Fruit fly (Drosophila melanogaster) whole organism, embryonic: ENCODE measurements around the gene galla-2.

Experiments
- ATbp ChIP-seq: fragments of 200-800 bp; sonication (Bioruptor generic); optimal IDR thresholded peaks from 2 replicates; lab custom pipeline; 2017; ENCODE audit warnings: missing biosample characterization, mild to moderate bottlenecking, missing genetic modification characterization, missing genetic modification reagents
- C15 ChIP-seq: fragments of 200-800 bp; sonication (Bioruptor generic); IDR thresholded peaks from 3 replicates; pipeline ENCODE4 v1.3.6; 2022; ENCODE audit warnings: missing biosample characterization, missing genetic modification characterization
- CG10654 ChIP-seq: fragments of 200-800 bp; sonication (Bioruptor generic); optimal IDR thresholded peaks from 2 replicates; lab custom pipeline; 2016; ENCODE audit warnings: missing biosample characterization, missing genetic modification characterization
- CG10959 ChIP-seq: fragments of 200-800 bp; sonication (Bioruptor generic); IDR thresholded peaks from 2 replicates; pipeline ENCODE4 v1.3.6; 2022; ENCODE audit warnings: missing biosample characterization, missing genetic modification characterization
- CG10979 ChIP-seq: fragments of 200-800 bp; sonication (Bioruptor generic); optimal IDR thresholded peaks from 2 replicates; lab custom pipeline; 2018; ENCODE audit warnings: missing biosample characterization, mild to moderate bottlenecking, missing genetic modification characterization, moderate library complexity
- CG11695 ChIP-seq: fragments of 200-800 bp; sonication (Bioruptor generic); IDR thresholded peaks from 3 replicates; pipeline ENCODE4 v1.3.6; 2022; ENCODE audit warnings: missing biosample characterization, missing genetic modification characterization
- CG12391 ChIP-seq: fragments of 200-800 bp; sonication (Bioruptor generic); optimal IDR thresholded peaks from 3 replicates; lab custom pipeline; 2018; ENCODE audit warnings: missing biosample characterization, mild to moderate bottlenecking, missing genetic modification characterization, moderate library complexity
- CG14710 ChIP-seq: fragments of 200-800 bp; sonication (Bioruptor generic); optimal IDR thresholded peaks from 3 replicates; lab custom pipeline; 2019; ENCODE audit warnings: missing biosample characterization, mild to moderate bottlenecking, missing genetic modification characterization, moderate library complexity
- CG15514 ChIP-seq: fragments of 200-800 bp; sonication (Bioruptor generic); optimal IDR thresholded peaks from 3 replicates; lab custom pipeline; 2017; ENCODE audit warnings: missing biosample characterization, missing genetic modification characterization, mild to moderate bottlenecking, moderate library complexity, missing genetic modification reagents
- CG17186 ChIP-seq: fragments of 200-800 bp; sonication (Bioruptor generic); optimal IDR thresholded peaks from 3 replicates; lab custom pipeline; 2017; ENCODE audit warnings: missing biosample characterization, missing genetic modification reagents, missing genetic modification characterization
- CG17829 ChIP-seq: fragments of 200-800 bp; optimal IDR thresholded peaks from 2 replicates; lab custom pipeline; 2019; ENCODE audit warnings: missing biosample characterization, mild to moderate bottlenecking, missing genetic modification characterization, moderate library complexity
- CG18619 ChIP-seq: fragments of 200-800 bp; sonication (Bioruptor generic); optimal IDR thresholded peaks from 3 replicates; lab custom pipeline; 2017; ENCODE audit warnings: missing biosample characterization, mild to moderate bottlenecking, missing genetic modification characterization
- CG3407 ChIP-seq: fragments of 200-800 bp; sonication (Bioruptor generic); optimal IDR thresholded peaks from 2 replicates; lab custom pipeline; 2018; ENCODE audit warnings: missing biosample characterization, mild to moderate bottlenecking, missing genetic modification characterization
- CG4328 ChIP-seq: fragments of 200-800 bp; sonication (Bioruptor generic); optimal IDR thresholded peaks from 3 replicates; lab custom pipeline; 2017; ENCODE audit warnings: missing biosample characterization, missing genetic modification reagents, missing genetic modification characterization
- CG4424 ChIP-seq: fragments of 200-800 bp; sonication (Bioruptor generic); optimal IDR thresholded peaks from 3 replicates; lab custom pipeline; 2016; ENCODE audit warnings: missing biosample characterization, missing genetic modification characterization
- CG4820 ChIP-seq: fragments of 200-800 bp; sonication (Bioruptor generic); optimal IDR thresholded peaks from 3 replicates; lab custom pipeline; 2016; ENCODE audit warnings: missing biosample characterization, missing genetic modification characterization
- CG6813 ChIP-seq: fragments of 200-800 bp; sonication (Bioruptor generic); optimal IDR thresholded peaks from 2 replicates; lab custom pipeline; 2017; ENCODE audit warnings: missing biosample characterization, missing genetic modification characterization, mild to moderate bottlenecking, moderate library complexity, missing genetic modification reagents
- CG8281 ChIP-seq: fragments of 200-800 bp; sonication (Bioruptor generic); optimal IDR thresholded peaks from 2 replicates; lab custom pipeline; 2018; ENCODE audit warnings: missing biosample characterization, mild to moderate bottlenecking, missing genetic modification characterization, moderate library complexity
- CG8924 ChIP-seq: fragments of 200-800 bp; optimal IDR thresholded peaks from 3 replicates; lab custom pipeline; 2019; ENCODE audit warnings: missing biosample characterization, mild to moderate bottlenecking, missing genetic modification characterization, moderate library complexity
- CG9727 ChIP-seq: fragments of 200-800 bp; sonication (Bioruptor generic); optimal IDR thresholded peaks from 3 replicates; lab custom pipeline; 2017; ENCODE audit warnings: missing biosample characterization, mild to moderate bottlenecking, missing genetic modification characterization
- CG9817 ChIP-seq: fragments of 200-800 bp; sonication (Bioruptor generic); optimal IDR thresholded peaks from 2 replicates; lab custom pipeline; 2018; ENCODE audit warnings: missing biosample characterization, mild to moderate bottlenecking, missing genetic modification characterization, moderate library complexity
- CG9932 ChIP-seq: fragments of 200-800 bp; sonication (Bioruptor generic); IDR thresholded peaks from 2 replicates; pipeline ENCODE4 v1.3.6; 2022; ENCODE audit warnings: missing biosample characterization, missing genetic modification characterization
- CoRest ChIP-seq: fragments of 200-800 bp; sonication (Bioruptor generic); optimal IDR thresholded peaks from 3 replicates; lab custom pipeline; 2018; ENCODE audit warnings: missing biosample characterization, mild to moderate bottlenecking, missing genetic modification characterization, moderate library complexity
- Eip74EF ChIP-seq, 2 experiments: fragments of 200-800 bp in 1 of 2; fragments of >200 bp in 1 of 2; sonication (Bioruptor generic) in 1 of 2; optimal IDR thresholded peaks; 2 replicates each; lab custom pipeline; 2017 to 2019; ENCODE audit warnings: missing biosample characterization in 2 of 2, missing genetic modification characterization in 2 of 2, mild to moderate bottlenecking in 1 of 2, moderate library complexity in 1 of 2
- Fer1 ChIP-seq: fragments of 200-800 bp; sonication (Bioruptor generic); optimal IDR thresholded peaks from 2 replicates; lab custom pipeline; 2017; ENCODE audit warnings: missing biosample characterization, mild to moderate bottlenecking, missing genetic modification characterization
- Hmr ChIP-seq: fragments of 200-800 bp; sonication (Bioruptor generic); optimal IDR thresholded peaks from 3 replicates; lab custom pipeline; 2017; ENCODE audit warnings: mild to moderate bottlenecking, missing biosample characterization, missing genetic modification reagents, missing genetic modification characterization
- Hr78 ChIP-seq, 2 experiments: fragments of 200-800 bp in 1 of 2; fragments of >200 bp in 1 of 2; sonication (Bioruptor generic) in 1 of 2; optimal IDR thresholded peaks; 2 replicates each; lab custom pipeline; 2017 to 2019; ENCODE audit warnings: missing biosample characterization in 2 of 2, missing genetic modification characterization in 2 of 2, mild to moderate bottlenecking in 1 of 2, moderate library complexity in 1 of 2
- Mad ChIP-seq: fragments of 200-800 bp; sonication (Bioruptor generic); optimal IDR thresholded peaks from 2 replicates; lab custom pipeline; 2016; ENCODE audit warnings: missing biosample characterization, missing genetic modification characterization
- Myb ChIP-seq: fragments of 200-800 bp; sonication (Bioruptor generic); optimal IDR thresholded peaks from 2 replicates; lab custom pipeline; 2016; ENCODE audit warnings: missing biosample characterization, missing genetic modification characterization
- Nf-YB ChIP-seq: fragments of 200-800 bp; sonication (Bioruptor generic); optimal IDR thresholded peaks from 3 replicates; lab custom pipeline; 2019; ENCODE audit warnings: missing biosample characterization, mild to moderate bottlenecking, missing genetic modification characterization, moderate library complexity
- Rfx ChIP-seq: fragments of 200-800 bp; sonication (Bioruptor generic); IDR thresholded peaks from 2 replicates; pipeline ENCODE4 v1.3.6; 2022; ENCODE audit warnings: missing biosample characterization, missing genetic modification characterization
- Rx ChIP-seq: fragments of 200-800 bp; sonication (Bioruptor generic); IDR thresholded peaks from 2 replicates; pipeline ENCODE4 v1.3.6; 2022; ENCODE audit warnings: missing biosample characterization, missing genetic modification characterization
- Sox102F ChIP-seq: fragments of 200-800 bp; sonication (Bioruptor generic); optimal IDR thresholded peaks from 2 replicates; lab custom pipeline; 2018; ENCODE audit warnings: missing biosample characterization, mild to moderate bottlenecking, missing genetic modification characterization, moderate library complexity
- Ssrp ChIP-seq: fragments of 200-800 bp; sonication (Bioruptor generic); optimal IDR thresholded peaks from 2 replicates; lab custom pipeline; 2018; ENCODE audit warnings: missing biosample characterization, mild to moderate bottlenecking, missing genetic modification characterization, moderate library complexity
- Xbp1 ChIP-seq: fragments of 200-800 bp; sonication (Bioruptor generic); optimal IDR thresholded peaks from 3 replicates; lab custom pipeline; 2016; ENCODE audit warnings: missing biosample characterization, mild to moderate bottlenecking, missing genetic modification characterization
- Xrp1 ChIP-seq: fragments of 200-800 bp; sonication (Bioruptor generic); IDR thresholded peaks from 2 replicates; pipeline ENCODE4 v1.3.6; 2022; ENCODE audit warnings: missing biosample characterization, missing genetic modification characterization
- bsh ChIP-seq, 2 experiments: fragments of 200-800 bp; sonication (Bioruptor generic); optimal IDR thresholded peaks; 2 replicates each; lab custom pipeline; 2017 to 2018; ENCODE audit warnings: mild to moderate bottlenecking in 2 of 2, missing biosample characterization in 2 of 2, missing genetic modification characterization in 2 of 2, moderate library complexity in 1 of 2
- chif ChIP-seq, 2 experiments: fragments of 200-800 bp; sonication (Bioruptor generic); optimal IDR thresholded peaks; 3 replicates each; lab custom pipeline; 2016; ENCODE audit warnings: missing biosample characterization in 2 of 2, missing genetic modification characterization in 2 of 2
- dmrt11E ChIP-seq: fragments of 200-800 bp; sonication (Bioruptor generic); optimal IDR thresholded peaks from 3 replicates; lab custom pipeline; 2018; ENCODE audit warnings: missing biosample characterization, mild to moderate bottlenecking, missing genetic modification characterization, moderate library complexity
- esg ChIP-seq: fragments of 200-800 bp; sonication (Bioruptor generic); conservative IDR thresholded peaks from 2 replicates; pipeline ENCODE4 v1.3.6; 2022; ENCODE audit warnings: missing biosample characterization, missing genetic modification characterization
- gcm2 ChIP-seq: fragments of 200-800 bp; sonication (Bioruptor generic); optimal IDR thresholded peaks from 2 replicates; lab custom pipeline; 2016; ENCODE audit warnings: missing biosample characterization, missing genetic modification characterization
- ind ChIP-seq: fragments of 200-800 bp; sonication (Bioruptor generic); optimal IDR thresholded peaks from 3 replicates; lab custom pipeline; 2016; ENCODE audit warnings: missing biosample characterization, missing genetic modification characterization
- lola ChIP-seq, 3 experiments: fragments of >200 bp in 2 of 3; fragments of 200-800 bp in 1 of 3; sonication (Bioruptor generic) in 1 of 3; optimal IDR thresholded peaks; 2 replicates each; lab custom pipeline; 2017 to 2019; ENCODE audit warnings: missing biosample characterization in 3 of 3, missing genetic modification characterization in 3 of 3, mild to moderate bottlenecking in 1 of 3, moderate library complexity in 1 of 3
- pfk ChIP-seq: fragments of 200-800 bp; sonication (Bioruptor generic); optimal IDR thresholded peaks from 2 replicates; lab custom pipeline; 2018; ENCODE audit warnings: missing biosample characterization, mild to moderate bottlenecking, missing genetic modification characterization, moderate library complexity
- sc ChIP-seq, 3 experiments: fragments of >200 bp in 2 of 3; fragments of 200-800 bp in 1 of 3; sonication (Bioruptor generic) in 1 of 3; optimal IDR thresholded peaks; 2 replicates in 2 of 3; 3 replicates in 1 of 3; lab custom pipeline; 2017; ENCODE audit warnings: mild to moderate bottlenecking in 1 of 3, missing biosample characterization in 1 of 3, missing genetic modification characterization in 1 of 3, missing genetic modification reagents in 1 of 3
- scrt ChIP-seq: fragments of 200-800 bp; sonication (Bioruptor generic); optimal IDR thresholded peaks from 2 replicates; lab custom pipeline; 2018; ENCODE audit warnings: missing biosample characterization, mild to moderate bottlenecking, missing genetic modification characterization, moderate library complexity
- zfh1 ChIP-seq: fragments of 200-800 bp; sonication (Bioruptor generic); IDR thresholded peaks from 3 replicates; pipeline ENCODE4 v1.3.6; 2022; ENCODE audit warnings: missing biosample characterization, missing genetic modification characterization

galla-2 gene

DNA sequence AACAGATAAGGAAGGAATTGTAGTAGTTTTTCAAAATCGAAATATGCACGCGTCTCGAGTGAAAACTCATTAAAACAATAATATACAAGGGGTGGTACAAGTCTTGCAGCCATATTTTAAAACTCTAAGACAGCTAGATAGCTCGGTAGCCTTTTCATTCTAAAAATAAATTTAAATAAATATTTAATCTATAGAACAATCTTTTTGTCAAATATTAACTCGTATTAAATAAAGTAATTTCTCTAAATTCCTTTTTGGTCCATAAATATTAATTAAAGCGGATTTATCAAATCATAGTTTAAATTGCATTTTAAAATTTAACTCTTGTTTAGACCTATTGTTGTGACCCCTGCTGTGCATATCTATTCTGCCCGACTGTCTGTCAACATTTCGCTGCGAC is 39.4 kb upstream of the galla-2 start (continued):
- peak in 1 of 2 experiments; percentile 57 for TF ChIP-seq Eip74EF (GFP tag; optimal IDR thresholded peaks at IDR 0.05; lab: Kevin White, UChicago)
- TF ChIP-seq CG4424 (GFP tag; lab: Kevin White, UChicago): peak; percentile 50
- peak; percentile 72 for TF ChIP-seq CG6813 (GFP tag; lab: Kevin White, UChicago)
- TF ChIP-seq CG14710 (tag; lab: Kevin White, UChicago): peak; percentile 81
- peak; percentile 54 for TF ChIP-seq Fer1
- no peak for TF ChIP-seq CG4328 (GFP tag; lab: Kevin White, UChicago)
- no peak for TF ChIP-seq gcm2 (GFP tag; lab: Kevin White, UChicago)
- peak; percentile 47 for TF ChIP-seq CG4820 (GFP tag; lab: Kevin White, UChicago)
- no peak for TF ChIP-seq sc (optimal IDR thresholded peaks at IDR 0.05; lab: Kevin White, UChicago)
- TF ChIP-seq sc (GFP tag; optimal IDR thresholded peaks at IDR 0.05; lab: Kevin White, UChicago): peak; percentile 71
- TF ChIP-seq Hr78 (GFP tag; optimal IDR thresholded peaks at IDR 0.05; lab: Kevin White, UChicago): peak in 1 of 2 experiments; percentile 18
- TF ChIP-seq Sox102F: peak; percentile 58
- 0 out of 2 replicates have a peak, but pooled peaks have one; percentile 6 for TF ChIP-seq Rx (GFP tag; lab: Robert Waterston, UW)
- TF ChIP-seq CoRest (tag; lab: Kevin White, UChicago): peak; percentile 77
- peak; percentile 11 for TF ChIP-seq CG3407 (GFP tag; lab: Kevin White, UChicago)
- TF ChIP-seq CG9727 (GFP tag; lab: Kevin White, UChicago): peak; percentile 87
- TF ChIP-seq Rfx (GFP tag; lab: Robert Waterston, UW): no peak
- no peak for TF ChIP-seq pfk (GFP tag; lab: Kevin White, UChicago)
- no peak for TF ChIP-seq CG15514 (GFP tag; lab: Kevin White, UChicago)
- peak; percentile 43 for TF ChIP-seq Xbp1 (GFP tag; lab: Kevin White, UChicago)
- TF ChIP-seq CG18619 (GFP tag; lab: Kevin White, UChicago): peak; percentile 43
- peak; percentile 63; the same call in 1 of the 2 replicates for TF ChIP-seq Xrp1 (GFP tag; lab: Robert Waterston, UW)
- TF ChIP-seq CG10979 (tag; lab: Kevin White, UChicago): peak; percentile 90
- TF ChIP-seq ind: peak; percentile 4
- peak; percentile 35; the same call in 1 of the 2 replicates for TF ChIP-seq CG10959 (GFP tag; lab: Robert Waterston, UW)
- peak; percentile 20 for TF ChIP-seq Hmr (GFP tag; lab: Kevin White, UChicago)
- peak; percentile 76 for TF ChIP-seq Ssrp (tag; lab: Kevin White, UChicago)
- peak; percentile 83 for TF ChIP-seq CG17829
- TF ChIP-seq CG10654 (GFP tag; lab: Kevin White, UChicago): peak; percentile 18
- TF ChIP-seq scrt (GFP tag; lab: Kevin White, UChicago): peak; percentile 39
- peak; percentile 76 for TF ChIP-seq CG12391
- TF ChIP-seq esg (GFP tag; lab: Robert Waterston, UW): 0 out of 2 replicates have a peak, but pooled peaks have one; percentile 16
- TF ChIP-seq ATbp (GFP tag; lab: Kevin White, UChicago): peak; percentile 49
- TF ChIP-seq CG8924 (tag; lab: Kevin White, UChicago): peak; percentile 79
- TF ChIP-seq chif (GFP tag; optimal IDR thresholded peaks at IDR 0.05; lab: Kevin White, UChicago): peak in 1 of 2 experiments; percentile 26
- no peak for TF ChIP-seq C15 (GFP tag; lab: Robert Waterston, UW)
- peak; percentile 47 for TF ChIP-seq Nf-YB (GFP tag; lab: Kevin White, UChicago)
- no peak for TF ChIP-seq CG9932
- peak; percentile 5 for TF ChIP-seq CG17186 (GFP tag; lab: Kevin White, UChicago)
- peak; percentile 87 for TF ChIP-seq dmrt11E
- peak; percentile 53; the same call in 1 of the 3 replicates for TF ChIP-seq zfh1 (GFP tag; lab: Robert Waterston, UW)
- 0 out of 3 replicates have a peak, but pooled peaks have one; percentile 48 for TF ChIP-seq CG11695 (GFP tag; lab: Robert Waterston, UW)
- peak in 1 of 3 experiments; percentile 93 for TF ChIP-seq lola (GFP tag; optimal IDR thresholded peaks at IDR 0.05; lab: Kevin White, UChicago)
- no peak for TF ChIP-seq Myb (GFP tag; lab: Kevin White, UChicago)
- no peak for TF ChIP-seq Mad (GFP tag; lab: Kevin White, UChicago)
- TF ChIP-seq CG9817 (tag; lab: Kevin White, UChicago): no peak
- TF ChIP-seq CG8281 (tag; lab: Kevin White, UChicago): no peak
- TF ChIP-seq bsh (GFP tag; optimal IDR thresholded peaks at IDR 0.05; lab: Kevin White, UChicago): peak in 1 of 2 experiments; percentile 77
